Worm (Caenorhabditis elegans) whole organism, L4/young adult: ENCODE measurements around the gene T12D8.5.

Source experiments
- W03F9.2 ChIP-seq: fragments of 150-350 bp; optimal IDR thresholded peaks from 2 replicates; lab custom pipeline; 2014; ENCODE audit warnings: missing biosample characterization, missing genetic modification characterization
- dao-5 ChIP-seq: sonication (generic microtip); optimal IDR thresholded peaks from 2 replicates; lab custom pipeline; 2016; ENCODE audit warnings: missing genotype, missing genetic modification characterization, moderate library complexity, missing compliant biosample characterization
- him-1 ChIP-seq: sonication (generic microtip); optimal IDR thresholded peaks from 2 replicates; lab custom pipeline; 2016; ENCODE audit warnings: missing genotype, missing genetic modification reagents, missing genetic modification characterization, missing compliant biosample characterization

DNA sequence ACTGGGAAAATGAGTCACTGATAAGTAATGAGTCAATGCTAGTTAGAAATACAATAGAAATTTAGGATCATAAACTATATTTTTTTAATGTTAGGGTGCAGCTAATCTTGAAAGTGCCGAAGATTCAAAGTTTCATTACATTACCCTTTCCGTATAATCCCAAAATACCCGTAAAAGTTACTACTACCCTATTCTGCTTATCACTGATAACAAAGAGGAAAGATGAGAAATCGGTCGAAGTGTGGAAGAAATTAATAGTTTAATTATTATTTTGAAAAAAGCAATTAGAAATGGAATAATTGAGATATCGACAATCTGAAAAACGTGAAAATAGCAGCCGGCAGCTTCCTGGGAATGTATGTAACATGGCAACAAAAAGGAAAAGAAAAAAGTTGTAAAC, 19.7 kb downstream of the T12D8.5 start:
- TF ChIP-seq W03F9.2 (no peak), dao-5 (tag; lab: Kevin White, UChicago) (no peak), him-1 (tag; lab: Kevin White, UChicago) (no peak)
